Worm (Caenorhabditis elegans): ENCODE data around the gene F01G10.5.

DNA sequence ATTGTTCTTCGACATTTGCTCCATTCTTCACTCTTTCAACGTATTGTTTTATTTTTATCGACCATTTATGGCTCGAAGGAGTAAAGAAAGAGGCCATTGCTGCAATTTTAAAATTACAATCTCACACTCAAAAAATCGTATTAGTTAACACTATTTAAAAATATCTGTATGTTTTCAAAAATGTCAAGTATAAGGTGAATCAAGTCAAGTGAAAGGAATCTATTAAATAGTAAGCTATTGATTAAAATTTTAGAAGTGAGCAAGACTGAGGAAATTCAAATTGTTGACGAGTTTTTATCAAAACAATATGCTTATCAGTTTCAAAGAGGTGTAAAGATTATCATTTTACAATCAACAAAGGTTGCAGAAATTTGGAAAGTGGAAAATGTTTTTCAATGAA is 1.6 kb upstream of the F01G10.5 start, which contains the start of gene F01G10.4:
- TF ChIP-seq him-1 (tag; optimal IDR thresholded peaks at IDR 0.05) (no peak), dao-5 (tag; optimal IDR thresholded peaks at IDR 0.05) (no peak)

All from whole organism, L4/young adult.